Fruit fly (Drosophila melanogaster): Measurements from ENCODE around the gene Rrp45.

The Rrp45 gene

DNA sequence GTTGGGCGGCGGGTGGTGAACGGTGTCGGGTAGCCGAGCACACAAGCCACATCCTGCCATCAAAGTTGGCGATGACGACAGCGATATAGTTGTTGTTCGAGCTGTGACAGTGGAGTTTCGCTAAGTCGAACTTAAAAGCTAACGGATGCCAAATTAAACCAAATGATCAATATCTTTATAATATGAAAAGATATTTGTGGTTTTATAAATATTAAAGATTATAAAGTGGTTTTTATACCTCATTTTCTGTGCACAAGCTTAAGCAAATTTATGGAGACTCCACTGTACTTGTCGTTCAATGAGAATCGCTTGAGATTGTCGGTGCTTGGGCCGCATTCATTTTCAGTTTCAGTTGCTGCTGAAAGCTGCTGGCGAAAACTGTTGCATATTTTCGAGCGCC, 31.0 kb upstream of the Rrp45 start:
- TF ChIP-seq rn (GFP tag; IDR thresholded peaks at IDR 0.05), result peak; percentile 71
- TF ChIP-seq EcR (GFP tag; optimal IDR thresholded peaks at IDR 0.05), result no peak
- TF ChIP-seq CG4496 (GFP tag; IDR thresholded peaks at IDR 0.05), result peak; percentile 90
- TF ChIP-seq CG17806 (tag; optimal IDR thresholded peaks at IDR 0.05), result peak; percentile 75
- peak; percentile 21 for TF ChIP-seq D1 (tag; optimal IDR thresholded peaks at IDR 0.05)
- peak; percentile 55 for TF ChIP-seq Snoo (tag; optimal IDR thresholded peaks at IDR 0.05)
- peak; percentile 83 for TF ChIP-seq CG15710 (tag; optimal IDR thresholded peaks at IDR 0.05)
- peak; percentile 24 for TF ChIP-seq CG13204 (GFP tag; optimal IDR thresholded peaks at IDR 0.05)
- peak; percentile 84 for TF ChIP-seq fd96Ca (GFP tag; IDR thresholded peaks at IDR 0.05)
- peak; percentile 68 for TF ChIP-seq Pif1A (GFP tag; optimal IDR thresholded peaks at IDR 0.05)
- peak; percentile 74 for TF ChIP-seq CG8159 (tag; optimal IDR thresholded peaks at IDR 0.05)
- peak; percentile 15 for TF ChIP-seq gl (tag; optimal IDR thresholded peaks at IDR 0.05)
- TF ChIP-seq CG34367 (tag; optimal IDR thresholded peaks at IDR 0.05), result peak; percentile 68
- TF ChIP-seq CG9948 (tag; optimal IDR thresholded peaks at IDR 0.05), result peak; percentile 77
- peak; percentile 70 for TF ChIP-seq CG14655 (GFP tag; optimal IDR thresholded peaks at IDR 0.05)
- peak; percentile 73 for TF ChIP-seq CG8301 (tag; optimal IDR thresholded peaks at IDR 0.05)
- peak; percentile 87 for TF ChIP-seq CG12605 (GFP tag; IDR thresholded peaks at IDR 0.05)
- TF ChIP-seq CG10348 (GFP tag; IDR thresholded peaks at IDR 0.05), result peak; percentile 67
- peak; percentile 89 for TF ChIP-seq CG32121 (GFP tag; IDR thresholded peaks at IDR 0.05)
- TF ChIP-seq Pif1B (GFP tag; optimal IDR thresholded peaks at IDR 0.05), result peak; percentile 66
- TF ChIP-seq Ets98B (GFP tag; IDR thresholded peaks at IDR 0.05), result peak; percentile 88

DNA sequence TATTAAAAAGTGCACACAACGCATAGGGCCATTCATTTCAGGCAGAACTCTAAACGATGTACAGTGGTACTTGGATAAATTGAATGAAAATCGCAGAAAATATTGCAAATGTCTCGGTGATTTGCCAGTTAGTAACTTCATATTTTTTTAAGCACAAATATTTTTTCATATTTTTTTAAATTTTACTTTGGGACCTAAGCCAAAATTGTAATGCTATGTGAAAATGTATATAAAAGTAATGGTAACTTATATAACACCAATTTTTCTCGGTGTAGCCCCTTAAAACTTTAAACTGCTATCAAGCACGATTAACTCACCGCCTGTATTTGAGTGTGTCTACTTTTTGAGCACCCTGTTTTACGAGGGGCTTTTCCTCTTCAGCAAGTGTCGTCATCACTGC, 30.1 kb upstream of the Rrp45 start:
- TF ChIP-seq CG15710 (tag; optimal IDR thresholded peaks at IDR 0.05) (no peak), Snoo (tag; optimal IDR thresholded peaks at IDR 0.05) (no peak), EcR (GFP tag; optimal IDR thresholded peaks at IDR 0.05) (no peak), Pif1B (GFP tag; optimal IDR thresholded peaks at IDR 0.05) (no peak), CG12605 (GFP tag; IDR thresholded peaks at IDR 0.05) (no peak), CG14655 (GFP tag; optimal IDR thresholded peaks at IDR 0.05) (peak; percentile 36), CG8159 (tag; optimal IDR thresholded peaks at IDR 0.05) (no peak), gl (tag; optimal IDR thresholded peaks at IDR 0.05) (no peak), D1 (tag; optimal IDR thresholded peaks at IDR 0.05) (no peak), CG32121 (GFP tag; IDR thresholded peaks at IDR 0.05) (peak; percentile 66), CG34367 (tag; optimal IDR thresholded peaks at IDR 0.05) (no peak), CG10348 (GFP tag; IDR thresholded peaks at IDR 0.05) (no peak), Ets98B (GFP tag; IDR thresholded peaks at IDR 0.05) (no peak; the same call in 1 of the 2 replicates), CG4496 (GFP tag; IDR thresholded peaks at IDR 0.05) (peak; percentile 61; the same call in 2 of the 3 replicates), fd96Ca (GFP tag; IDR thresholded peaks at IDR 0.05) (0 out of 3 replicates have a peak, but pooled peaks have one; percentile 14), Pif1A (GFP tag; optimal IDR thresholded peaks at IDR 0.05) (peak; percentile 31), rn (GFP tag; IDR thresholded peaks at IDR 0.05) (no peak), CG13204 (GFP tag; optimal IDR thresholded peaks at IDR 0.05) (no peak), CG9948 (tag; optimal IDR thresholded peaks at IDR 0.05) (no peak), CG17806 (tag; optimal IDR thresholded peaks at IDR 0.05) (peak; percentile 4), CG8301 (tag; optimal IDR thresholded peaks at IDR 0.05) (peak; percentile 29)

dm6 chrX:16820665-16821064, 29.6 kb upstream of the Rrp45 start:
- TF ChIP-seq CG9948 (tag; optimal IDR thresholded peaks at IDR 0.05), result no peak
- TF ChIP-seq gl (tag; optimal IDR thresholded peaks at IDR 0.05), result no peak
- TF ChIP-seq CG17806 (tag; optimal IDR thresholded peaks at IDR 0.05), result no peak
- TF ChIP-seq CG15710 (tag; optimal IDR thresholded peaks at IDR 0.05), result no peak
- no peak for TF ChIP-seq Pif1B (GFP tag; optimal IDR thresholded peaks at IDR 0.05)
- no peak for TF ChIP-seq fd96Ca (GFP tag; IDR thresholded peaks at IDR 0.05)
- TF ChIP-seq CG12605 (GFP tag; IDR thresholded peaks at IDR 0.05), result no peak
- TF ChIP-seq D1 (tag; optimal IDR thresholded peaks at IDR 0.05), result no peak
- no peak for TF ChIP-seq CG10348 (GFP tag; IDR thresholded peaks at IDR 0.05)
- TF ChIP-seq CG34367 (tag; optimal IDR thresholded peaks at IDR 0.05), result no peak

dm6 chrX:16818186-16818585, 27.1 kb upstream of the Rrp45 start:
- TF ChIP-seq CG14655 (GFP tag; optimal IDR thresholded peaks at IDR 0.05), result no peak
- no peak for TF ChIP-seq Pif1B (GFP tag; optimal IDR thresholded peaks at IDR 0.05)
- no peak for TF ChIP-seq Ets98B (GFP tag; IDR thresholded peaks at IDR 0.05)
- TF ChIP-seq EcR (GFP tag; optimal IDR thresholded peaks at IDR 0.05), result no peak
- no peak for TF ChIP-seq D1 (tag; optimal IDR thresholded peaks at IDR 0.05)
- no peak for TF ChIP-seq CG8301 (tag; optimal IDR thresholded peaks at IDR 0.05)
- TF ChIP-seq CG34367 (tag; optimal IDR thresholded peaks at IDR 0.05), result no peak
- no peak for TF ChIP-seq CG10348 (GFP tag; IDR thresholded peaks at IDR 0.05)
- TF ChIP-seq CG4496 (GFP tag; IDR thresholded peaks at IDR 0.05), result no peak
- no peak for TF ChIP-seq Snoo (tag; optimal IDR thresholded peaks at IDR 0.05)
- no peak for TF ChIP-seq CG12605 (GFP tag; IDR thresholded peaks at IDR 0.05)
- no peak for TF ChIP-seq CG8159 (tag; optimal IDR thresholded peaks at IDR 0.05)
- TF ChIP-seq CG32121 (GFP tag; IDR thresholded peaks at IDR 0.05), result no peak
- TF ChIP-seq fd96Ca (GFP tag; IDR thresholded peaks at IDR 0.05), result no peak
- TF ChIP-seq CG15710 (tag; optimal IDR thresholded peaks at IDR 0.05), result no peak
- TF ChIP-seq rn (GFP tag; IDR thresholded peaks at IDR 0.05), result no peak
- TF ChIP-seq CG9948 (tag; optimal IDR thresholded peaks at IDR 0.05), result no peak
- TF ChIP-seq CG13204 (GFP tag; optimal IDR thresholded peaks at IDR 0.05), result no peak

dm6 chrX:16816500-16816899, 25.4 kb upstream of the Rrp45 start:
- TF ChIP-seq EcR (GFP tag; optimal IDR thresholded peaks at IDR 0.05), result no peak
- TF ChIP-seq CG4496 (GFP tag; IDR thresholded peaks at IDR 0.05), result no peak
- TF ChIP-seq CG8301 (tag; optimal IDR thresholded peaks at IDR 0.05), result no peak
- no peak for TF ChIP-seq CG17806 (tag; optimal IDR thresholded peaks at IDR 0.05)
- no peak for TF ChIP-seq rn (GFP tag; IDR thresholded peaks at IDR 0.05)
- TF ChIP-seq gl (tag; optimal IDR thresholded peaks at IDR 0.05), result no peak
- TF ChIP-seq Pif1B (GFP tag; optimal IDR thresholded peaks at IDR 0.05), result no peak
- TF ChIP-seq CG10348 (GFP tag; IDR thresholded peaks at IDR 0.05), result no peak
- no peak for TF ChIP-seq CG32121 (GFP tag; IDR thresholded peaks at IDR 0.05)
- no peak for TF ChIP-seq CG14655 (GFP tag; optimal IDR thresholded peaks at IDR 0.05)
- no peak for TF ChIP-seq CG13204 (GFP tag; optimal IDR thresholded peaks at IDR 0.05)
- TF ChIP-seq CG12605 (GFP tag; IDR thresholded peaks at IDR 0.05), result no peak

Data from whole organism, pupa.